Worm (Caenorhabditis elegans): ENCODE measurements around the gene T23G5.3.

DNA sequence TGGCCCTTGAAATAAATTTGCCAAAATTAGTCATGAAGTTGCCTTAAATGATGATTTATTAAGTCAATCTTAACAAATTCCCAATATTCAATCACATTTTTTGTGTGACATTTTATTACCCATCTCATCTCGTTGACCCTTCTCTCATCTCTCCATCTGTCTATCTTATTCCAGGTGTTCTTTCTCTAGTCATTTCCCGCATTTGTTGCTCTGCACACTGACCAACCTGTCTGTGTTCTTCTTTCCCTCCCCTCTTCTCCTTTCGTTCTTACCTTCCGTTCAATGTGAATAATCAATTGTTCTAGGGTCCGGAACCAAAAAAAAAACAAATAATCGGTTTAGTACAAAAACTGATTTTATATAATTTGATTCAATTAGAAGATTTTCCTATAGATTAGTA lies 16.1 kb upstream of the T23G5.3 start, which contains the start of gene T02C1.1:
- TF ChIP-seq ama-1 (optimal IDR thresholded peaks at IDR 0.05), result no peak
- no peak for TF ChIP-seq F13C5.2 (tag; optimal IDR thresholded peaks at IDR 0.05)
- TF ChIP-seq hmbx-1 (tag; optimal IDR thresholded peaks at IDR 0.05), result no peak
- TF ChIP-seq ceh-36 (tag; optimal IDR thresholded peaks at IDR 0.05), result no peak
- no peak for TF ChIP-seq flt-1 (GFP tag; IDR thresholded peaks at IDR 0.05)
- TF ChIP-seq B0310.2 (tag; optimal IDR thresholded peaks at IDR 0.05), result no peak
- TF ChIP-seq sea-1 (GFP tag; conservative IDR thresholded peaks at IDR 0.05), result no peak
